Worm (Caenorhabditis elegans) whole organism, midembryonic: Measurements from ENCODE around the gene frm-10.

Experiments used
- T22C8.4 ChIP-seq: fragments of 200-800 bp; sonication (Bioruptor generic); IDR thresholded peaks from 2 replicates; pipeline ENCODE4 v1.3.6; 2022; ENCODE audit warnings: missing genetic modification characterization, missing compliant biosample characterization
- cog-1 ChIP-seq: sonication (generic microtip); optimal IDR thresholded peaks from 2 replicates; lab custom pipeline; 2016; ENCODE audit warnings: missing genetic modification characterization, missing compliant biosample characterization
- flt-1 ChIP-seq: fragments of 200-800 bp; sonication (Bioruptor generic); IDR thresholded peaks from 2 replicates; pipeline ENCODE4 v1.3.6; 2022; ENCODE audit warnings: missing genetic modification characterization, missing compliant biosample characterization
- klf-2 ChIP-seq: fragments of 200-800 bp; sonication (Bioruptor generic); conservative IDR thresholded peaks from 2 replicates; pipeline ENCODE4 v1.3.6; 2022; ENCODE audit warnings: missing genetic modification reagents, missing genetic modification characterization, missing compliant biosample characterization
- med-1 ChIP-seq: sonication (generic microtip); optimal IDR thresholded peaks from 2 replicates; lab custom pipeline; 2017; ENCODE audit warnings: missing genetic modification characterization, mild to moderate bottlenecking, missing compliant biosample characterization, antibody characterized with exemption, missing genetic modification reagents; ENCODE audit not compliant: insufficient read depth
- ref-1 ChIP-seq: fragments of 200-800 bp; sonication (Bioruptor generic); conservative IDR thresholded peaks from 2 replicates; pipeline ENCODE4 v1.3.6; 2022; ENCODE audit warnings: missing genetic modification reagents, missing genetic modification characterization, missing compliant biosample characterization
- tab-1 ChIP-seq: fragments of 200-800 bp; sonication (Bioruptor generic); IDR thresholded peaks from 2 replicates; pipeline ENCODE4 v1.3.6; 2022; ENCODE audit warnings: missing genetic modification characterization, missing compliant biosample characterization
- ztf-23 ChIP-seq: fragments of 200-800 bp; sonication (Bioruptor generic); IDR thresholded peaks from 2 replicates; pipeline ENCODE4 v1.3.6; 2022; ENCODE audit warnings: missing genetic modification reagents, missing genetic modification characterization, missing compliant biosample characterization
- ztf-29 ChIP-seq: fragments of 200-800 bp; sonication (Bioruptor generic); IDR thresholded peaks from 2 replicates; pipeline ENCODE4 v1.3.6; 2022; ENCODE audit warnings: missing genetic modification reagents, missing genetic modification characterization, missing compliant biosample characterization

- TF ChIP-seq ztf-29 (GFP tag; lab: Robert Waterston, UW) (no peak), tab-1 (GFP tag; lab: Robert Waterston, UW) (no peak), med-1 (GFP tag; lab: Kevin White, UChicago) (no peak), klf-2 (GFP tag; lab: Robert Waterston, UW) (no peak), flt-1 (GFP tag; lab: Robert Waterston, UW) (no peak), cog-1 (tag; lab: Kevin White, UChicago) (no peak), ref-1 (GFP tag; lab: Robert Waterston, UW) (no peak), T22C8.4 (GFP tag; lab: Robert Waterston, UW) (no peak), ztf-23 (GFP tag; lab: Robert Waterston, UW) (no peak)
Observed at ce11 chrV:13489830-13490229, 26.8 kb downstream of the frm-10 start, which contains the start of gene T10G3.3.
